Worm (Caenorhabditis elegans) whole organism, midembryonic: ENCODE results near the gene fask-1.

ENCODE experiments used
- T22C8.4 ChIP-seq: fragments of 200-800 bp; sonication (Bioruptor generic); IDR thresholded peaks from 2 replicates; pipeline ENCODE4 v1.3.6; 2022; ENCODE audit warnings: missing genetic modification characterization, missing compliant biosample characterization
- cog-1 ChIP-seq: sonication (generic microtip); optimal IDR thresholded peaks from 2 replicates; lab custom pipeline; 2016; ENCODE audit warnings: missing genetic modification characterization, missing compliant biosample characterization
- flt-1 ChIP-seq: fragments of 200-800 bp; sonication (Bioruptor generic); IDR thresholded peaks from 2 replicates; pipeline ENCODE4 v1.3.6; 2022; ENCODE audit warnings: missing genetic modification characterization, missing compliant biosample characterization
- klf-2 ChIP-seq: fragments of 200-800 bp; sonication (Bioruptor generic); conservative IDR thresholded peaks from 2 replicates; pipeline ENCODE4 v1.3.6; 2022; ENCODE audit warnings: missing genetic modification reagents, missing genetic modification characterization, missing compliant biosample characterization
- med-1 ChIP-seq: sonication (generic microtip); optimal IDR thresholded peaks from 2 replicates; lab custom pipeline; 2017; ENCODE audit warnings: missing genetic modification characterization, mild to moderate bottlenecking, missing compliant biosample characterization, antibody characterized with exemption, missing genetic modification reagents; ENCODE audit not compliant: insufficient read depth
- ref-1 ChIP-seq: fragments of 200-800 bp; sonication (Bioruptor generic); conservative IDR thresholded peaks from 2 replicates; pipeline ENCODE4 v1.3.6; 2022; ENCODE audit warnings: missing genetic modification reagents, missing genetic modification characterization, missing compliant biosample characterization
- tab-1 ChIP-seq: fragments of 200-800 bp; sonication (Bioruptor generic); IDR thresholded peaks from 2 replicates; pipeline ENCODE4 v1.3.6; 2022; ENCODE audit warnings: missing genetic modification characterization, missing compliant biosample characterization
- ztf-23 ChIP-seq: fragments of 200-800 bp; sonication (Bioruptor generic); IDR thresholded peaks from 2 replicates; pipeline ENCODE4 v1.3.6; 2022; ENCODE audit warnings: missing genetic modification reagents, missing genetic modification characterization, missing compliant biosample characterization
- ztf-29 ChIP-seq: fragments of 200-800 bp; sonication (Bioruptor generic); IDR thresholded peaks from 2 replicates; pipeline ENCODE4 v1.3.6; 2022; ENCODE audit warnings: missing genetic modification reagents, missing genetic modification characterization, missing compliant biosample characterization

Gene fask-1

ce11 chrIV:13098652-13099051 is 1.9 kb upstream of the fask-1 start, which contains the start of the genes dli-1, tin-9.2 and exos-4.1:
Gene dli-1 (minus strand): TSS chrIV:13098792.
Gene tin-9.2 (plus strand): TSS chrIV:13098995.
Gene exos-4.1 (plus strand): TSS chrIV:13098999.
- TF ChIP-seq cog-1 (tag; lab: Kevin White, UChicago) (peak; percentile 42), ztf-23 (GFP tag; lab: Robert Waterston, UW) (no peak)

DNA sequence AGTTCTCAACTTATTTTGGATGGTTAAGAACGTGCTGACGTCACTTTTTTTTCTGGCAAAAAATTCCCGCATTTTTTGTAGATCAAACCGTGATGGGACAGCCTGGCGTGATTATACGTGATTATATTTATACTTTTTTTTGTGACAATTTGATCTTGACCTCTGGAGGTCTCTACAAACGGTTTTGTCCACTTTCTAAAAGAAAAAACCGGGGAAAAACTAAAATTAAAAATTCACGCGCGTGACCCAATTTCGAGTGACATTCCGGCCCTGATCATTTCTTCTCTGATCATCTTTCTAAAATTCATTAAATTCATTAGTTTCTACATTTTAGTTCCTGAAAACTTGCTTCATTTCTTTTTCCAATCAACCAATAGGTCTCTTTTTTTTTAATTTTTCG is 4.4 kb downstream of the fask-1 start, which contains the start of gene rde-11:
Gene rde-11 (plus strand): TSS at position 301 of the 400 bp plus-strand sequence.
- TF ChIP-seq tab-1 (no peak), ztf-23 (GFP tag; lab: Robert Waterston, UW) (no peak), flt-1 (GFP tag; lab: Robert Waterston, UW) (no peak), cog-1 (tag; lab: Kevin White, UChicago) (no peak), ztf-29 (GFP tag; lab: Robert Waterston, UW) (no peak), klf-2 (GFP tag; lab: Robert Waterston, UW) (no peak), T22C8.4 (GFP tag; lab: Robert Waterston, UW) (no peak), med-1 (GFP tag; lab: Kevin White, UChicago) (no peak), ref-1 (GFP tag; lab: Robert Waterston, UW) (no peak)

DNA sequence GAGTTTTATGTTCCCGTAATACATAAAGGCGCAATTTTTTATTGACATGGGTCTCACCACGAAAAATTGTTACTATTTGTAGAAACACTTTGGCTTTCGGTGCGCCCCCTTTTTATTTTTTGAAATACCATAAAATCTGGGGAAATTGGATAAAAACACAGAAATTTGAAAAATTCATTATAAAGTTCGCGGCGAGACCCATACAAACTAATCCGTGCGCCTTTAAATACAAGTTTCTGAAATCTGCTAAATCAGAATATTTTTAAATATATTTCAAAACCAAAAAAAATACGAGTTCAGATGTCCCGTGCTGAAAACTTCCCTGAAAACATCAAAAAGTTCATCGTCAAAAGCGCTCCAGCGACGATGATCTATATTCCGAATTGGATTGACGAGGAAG is 6.8 kb downstream of the fask-1 start, which contains the start of gene B0564.2:
Gene B0564.2 (plus strand): TSS at position 301 of the 400 bp plus-strand sequence.
- TF ChIP-seq med-1 (GFP tag; lab: Kevin White, UChicago), result no peak
- TF ChIP-seq T22C8.4 (GFP tag; lab: Robert Waterston, UW), result no peak

ce11 chrIV:13108430-13108829 is 7.9 kb downstream of the fask-1 start:
- TF ChIP-seq cog-1 (tag; lab: Kevin White, UChicago), result no peak
- TF ChIP-seq med-1 (GFP tag; lab: Kevin White, UChicago), result no peak
- no peak for TF ChIP-seq tab-1
- TF ChIP-seq ztf-29 (GFP tag; lab: Robert Waterston, UW), result no peak
- TF ChIP-seq flt-1 (GFP tag; lab: Robert Waterston, UW), result no peak
- TF ChIP-seq ztf-23 (GFP tag; lab: Robert Waterston, UW), result no peak
- no peak for TF ChIP-seq klf-2 (GFP tag; lab: Robert Waterston, UW)
- TF ChIP-seq ref-1 (GFP tag; lab: Robert Waterston, UW), result no peak

DNA sequence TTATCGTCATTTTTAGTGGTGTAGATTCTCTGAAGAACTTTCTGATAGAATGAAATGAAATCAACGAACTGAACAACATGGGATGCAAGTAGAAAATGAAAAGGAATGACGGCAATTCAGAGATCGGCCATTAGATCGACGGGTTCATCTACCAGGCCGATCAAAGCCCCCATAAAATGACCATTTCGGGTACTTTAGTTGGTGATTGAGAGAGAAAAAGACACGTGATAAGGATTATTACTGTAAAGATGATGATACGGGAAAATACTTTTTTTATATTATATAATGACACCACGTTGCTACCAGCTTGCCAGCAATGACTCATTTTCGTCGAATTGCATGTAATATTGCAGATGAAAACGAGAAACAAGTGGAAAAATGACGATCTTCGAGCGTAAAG is 9.2 kb downstream of the fask-1 start, which contains the start of gene best-1:
Gene best-1 (minus strand): TSS at position 29 of the 400 bp plus-strand sequence.
- TF ChIP-seq cog-1 (tag; lab: Kevin White, UChicago) (no peak), klf-2 (GFP tag; lab: Robert Waterston, UW) (no peak), med-1 (GFP tag; lab: Kevin White, UChicago) (no peak), ref-1 (GFP tag; lab: Robert Waterston, UW) (no peak), T22C8.4 (GFP tag; lab: Robert Waterston, UW) (no peak), ztf-29 (GFP tag; lab: Robert Waterston, UW) (no peak), ztf-23 (GFP tag; lab: Robert Waterston, UW) (no peak), tab-1 (no peak), flt-1 (GFP tag; lab: Robert Waterston, UW) (no peak)

DNA sequence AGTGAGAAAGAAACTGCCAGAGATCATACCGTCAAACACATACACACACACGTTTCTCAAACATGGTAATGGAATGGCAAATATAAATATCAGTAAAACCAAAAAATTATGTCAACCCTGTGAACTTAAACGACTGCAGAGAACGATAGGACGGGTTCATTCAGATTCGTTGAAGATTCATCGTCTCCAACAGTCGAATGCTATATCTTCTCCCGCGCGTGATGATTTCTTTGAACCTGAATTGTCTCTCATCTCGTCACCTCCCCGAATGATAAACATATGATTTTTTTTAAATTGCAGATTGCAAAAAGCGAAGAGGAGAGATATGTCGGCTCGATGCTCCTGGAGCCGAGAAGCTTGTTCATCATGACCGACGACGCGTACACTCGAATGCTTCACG is 10.4 kb downstream of the fask-1 start:
- TF ChIP-seq tab-1, result no peak
- TF ChIP-seq ref-1 (GFP tag; lab: Robert Waterston, UW), result no peak
- TF ChIP-seq ztf-29 (GFP tag; lab: Robert Waterston, UW), result no peak
- TF ChIP-seq med-1 (GFP tag; lab: Kevin White, UChicago), result no peak
- TF ChIP-seq flt-1 (GFP tag; lab: Robert Waterston, UW), result no peak

DNA sequence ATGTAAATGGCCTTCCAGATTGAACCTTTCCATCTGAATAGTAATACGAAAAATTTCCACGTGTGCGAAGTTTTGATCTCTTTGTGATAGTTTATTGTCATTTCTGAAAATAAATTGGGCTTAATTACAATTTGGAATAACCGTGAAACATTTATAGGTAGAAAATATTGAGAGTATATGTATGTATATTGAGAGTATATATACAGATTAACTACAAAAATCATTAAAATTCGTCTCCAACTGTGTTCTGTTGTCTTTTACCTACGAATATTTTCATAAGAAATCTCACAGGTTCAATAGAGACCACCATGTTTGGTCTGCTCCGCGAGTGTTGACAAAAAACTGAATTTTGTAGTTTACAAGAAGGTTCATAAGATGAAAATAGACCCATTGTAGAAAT is 12.5 kb downstream of the fask-1 start, which contains the start of gene best-2:
Gene best-2 (minus strand): TSS at position 101 of the 400 bp plus-strand sequence.
- TF ChIP-seq ztf-23 (GFP tag; lab: Robert Waterston, UW) (no peak), klf-2 (GFP tag; lab: Robert Waterston, UW) (no peak), T22C8.4 (GFP tag; lab: Robert Waterston, UW) (no peak), ztf-29 (GFP tag; lab: Robert Waterston, UW) (no peak), tab-1 (no peak), cog-1 (tag; lab: Kevin White, UChicago) (no peak)

- TF ChIP-seq tab-1 (no peak), T22C8.4 (GFP tag; lab: Robert Waterston, UW) (no peak), cog-1 (tag; lab: Kevin White, UChicago) (no peak), flt-1 (GFP tag; lab: Robert Waterston, UW) (no peak), ztf-29 (GFP tag; lab: Robert Waterston, UW) (no peak)
Observed at ce11 chrIV:13116679-13117078, 16.2 kb downstream of the fask-1 start.

ce11 chrIV:13118794-13119193 is 18.3 kb downstream of the fask-1 start, which contains the start of gene unc-30:
Gene unc-30 (plus strand): TSS chrIV:13118977.
- TF ChIP-seq tab-1, result no peak
- no peak for TF ChIP-seq ztf-23 (GFP tag; lab: Robert Waterston, UW)
- no peak for TF ChIP-seq med-1 (GFP tag; lab: Kevin White, UChicago)
- no peak for TF ChIP-seq cog-1 (tag; lab: Kevin White, UChicago)
- TF ChIP-seq ref-1 (GFP tag; lab: Robert Waterston, UW), result no peak
- TF ChIP-seq ztf-29 (GFP tag; lab: Robert Waterston, UW), result no peak
- no peak for TF ChIP-seq flt-1 (GFP tag; lab: Robert Waterston, UW)
- no peak for TF ChIP-seq T22C8.4 (GFP tag; lab: Robert Waterston, UW)
- no peak for TF ChIP-seq klf-2 (GFP tag; lab: Robert Waterston, UW)

ce11 chrIV:13121396-13121795 is 20.9 kb downstream of the fask-1 start:
- no peak for TF ChIP-seq med-1 (GFP tag; lab: Kevin White, UChicago)
- TF ChIP-seq cog-1 (tag; lab: Kevin White, UChicago), result no peak
